Worm (Caenorhabditis elegans) whole organism, young adult: Measurements from ENCODE around the gene F59A7.12.

Source experiments
- C06A6.2 ChIP-seq: fragments of 200-800 bp; sonication (Bioruptor generic); conservative IDR thresholded peaks from 2 replicates; pipeline ENCODE4 v1.3.6; 2022; ENCODE audit warnings: missing genetic modification characterization, missing compliant biosample characterization
- C17E4.6 ChIP-seq: fragments of 200-800 bp; sonication (Bioruptor generic); IDR thresholded peaks from 2 replicates; pipeline ENCODE4 v1.3.6; 2022; ENCODE audit warnings: missing genetic modification reagents, missing genetic modification characterization, missing compliant biosample characterization
- F22D6.2 ChIP-seq: sonication (generic microtip); optimal IDR thresholded peaks from 2 replicates; lab custom pipeline; 2016; ENCODE audit warnings: mild to moderate bottlenecking, missing genetic modification characterization, missing compliant biosample characterization
- F33H1.4 ChIP-seq: fragments of 200-800 bp; sonication (Bioruptor generic); IDR thresholded peaks from 2 replicates; pipeline ENCODE4 v1.3.6; 2022; ENCODE audit warnings: missing genetic modification reagents, missing genetic modification characterization, missing compliant biosample characterization
- F39B2.1 ChIP-seq: fragments of 200-800 bp; sonication (Bioruptor generic); IDR thresholded peaks from 2 replicates; pipeline ENCODE4 v1.3.6; 2022; ENCODE audit warnings: missing genetic modification reagents, missing genetic modification characterization, missing compliant biosample characterization
- F55B11.4 ChIP-seq: sonication (generic microtip); optimal IDR thresholded peaks from 2 replicates; lab custom pipeline; 2016; ENCODE audit warnings: missing compliant biosample characterization, missing genetic modification characterization, borderline replicate concordance; ENCODE audit not compliant: insufficient read depth
- Y53F4B.3 ChIP-seq: fragments of 200-800 bp; sonication (Bioruptor generic); IDR thresholded peaks from 2 replicates; pipeline ENCODE4 v1.3.6; 2022; ENCODE audit warnings: missing genetic modification reagents, missing genetic modification characterization, missing compliant biosample characterization
- Y56A3A.18 ChIP-seq: fragments of 200-800 bp; sonication (Bioruptor generic); IDR thresholded peaks from 2 replicates; pipeline ENCODE4 v1.3.6; 2022; ENCODE audit warnings: missing genetic modification reagents, missing genetic modification characterization, missing compliant biosample characterization
- Y95B8A.8 ChIP-seq: fragments of 200-800 bp; sonication (Bioruptor generic); IDR thresholded peaks from 2 replicates; pipeline ENCODE4 v1.3.6; 2022; ENCODE audit warnings: missing genetic modification reagents, missing genetic modification characterization, missing compliant biosample characterization
- atf-7 ChIP-seq: sonication (generic microtip); optimal IDR thresholded peaks from 2 replicates; lab custom pipeline; 2017; ENCODE audit warnings: mild to moderate bottlenecking, missing genetic modification characterization, missing compliant biosample characterization
- athp-1 ChIP-seq: sonication (generic microtip); optimal IDR thresholded peaks from 2 replicates; lab custom pipeline; 2017; ENCODE audit warnings: mild to moderate bottlenecking, missing genetic modification characterization, missing compliant biosample characterization
- attf-5 ChIP-seq: fragments of 200-800 bp; sonication (Bioruptor generic); optimal IDR thresholded peaks from 2 replicates; lab custom pipeline; 2018; ENCODE audit warnings: mild to moderate bottlenecking, missing genetic modification characterization, missing compliant biosample characterization
- ccch-3 ChIP-seq: fragments of 200-800 bp; sonication (Bioruptor generic); optimal IDR thresholded peaks from 2 replicates; lab custom pipeline; 2018; ENCODE audit warnings: mild to moderate bottlenecking, missing genetic modification characterization, missing compliant biosample characterization
- ceh-27 ChIP-seq: fragments of 200-800 bp; sonication (Bioruptor generic); optimal IDR thresholded peaks from 2 replicates; lab custom pipeline; 2018; ENCODE audit warnings: mild to moderate bottlenecking, missing genetic modification characterization, moderate library complexity, missing compliant biosample characterization
- ceh-58 ChIP-seq: fragments of 200-800 bp; sonication (Bioruptor generic); IDR thresholded peaks from 2 replicates; pipeline ENCODE4 v1.3.6; 2022; ENCODE audit warnings: missing genetic modification characterization, missing compliant biosample characterization
- dox-1 ChIP-seq: fragments of 200-800 bp; sonication (Bioruptor generic); IDR thresholded peaks from 2 replicates; pipeline ENCODE4 v1.3.6; 2022; ENCODE audit warnings: missing genetic modification reagents, missing genetic modification characterization, missing compliant biosample characterization
- ekl-4 ChIP-seq: fragments of 200-800 bp; sonication (Bioruptor generic); IDR thresholded peaks from 2 replicates; pipeline ENCODE4 v1.3.6; 2022; ENCODE audit warnings: missing genetic modification reagents, missing genetic modification characterization, missing compliant biosample characterization
- him-1 ChIP-seq: sonication (generic microtip); optimal IDR thresholded peaks from 2 replicates; lab custom pipeline; 2016; ENCODE audit warnings: missing genotype, missing genetic modification reagents, missing genetic modification characterization, missing compliant biosample characterization
- hlh-12 ChIP-seq: sonication (generic microtip); optimal IDR thresholded peaks from 2 replicates; lab custom pipeline; 2016; ENCODE audit warnings: missing genetic modification characterization, missing compliant biosample characterization
- hlh-26 ChIP-seq: fragments of 200-800 bp; sonication (Bioruptor generic); conservative IDR thresholded peaks from 2 replicates; pipeline ENCODE4 v1.3.6; 2022; ENCODE audit warnings: missing genetic modification reagents, missing genetic modification characterization, missing compliant biosample characterization
- hmg-20 ChIP-seq: fragments of 200-800 bp; sonication (Bioruptor generic); IDR thresholded peaks from 2 replicates; pipeline ENCODE4 v1.3.6; 2022; ENCODE audit warnings: missing genetic modification reagents, missing genetic modification characterization, missing compliant biosample characterization
- lsl-1 ChIP-seq: fragments of 200-800 bp; sonication (Bioruptor generic); optimal IDR thresholded peaks from 2 replicates; lab custom pipeline; 2018; ENCODE audit warnings: mild to moderate bottlenecking, missing genetic modification characterization, moderate library complexity, missing compliant biosample characterization
- madf-10 ChIP-seq: sonication (generic microtip); optimal IDR thresholded peaks from 2 replicates; lab custom pipeline; 2016; ENCODE audit warnings: mild to moderate bottlenecking, missing genetic modification characterization, missing compliant biosample characterization
- madf-3 ChIP-seq: fragments of 200-800 bp; sonication (Bioruptor generic); IDR thresholded peaks from 2 replicates; pipeline ENCODE4 v1.3.6; 2022; ENCODE audit warnings: missing genetic modification reagents, missing genetic modification characterization, missing compliant biosample characterization
- madf-6 ChIP-seq: fragments of 200-800 bp; sonication (Bioruptor generic); IDR thresholded peaks from 2 replicates; pipeline ENCODE4 v1.3.6; 2022; ENCODE audit warnings: missing genetic modification reagents, missing genetic modification characterization, missing compliant biosample characterization
- mes-4 ChIP-seq: sonication (generic microtip); optimal IDR thresholded peaks from 2 replicates; lab custom pipeline; 2016; ENCODE audit warnings: missing genotype, missing genetic modification characterization, missing compliant biosample characterization
- nfya-2 ChIP-seq: fragments of 200-800 bp; sonication (Bioruptor generic); IDR thresholded peaks from 2 replicates; pipeline ENCODE4 v1.3.6; 2022; ENCODE audit warnings: missing genetic modification reagents, missing genetic modification characterization, missing compliant biosample characterization
- nhr-179 ChIP-seq: sonication (generic microtip); optimal IDR thresholded peaks from 2 replicates; lab custom pipeline; 2016; ENCODE audit warnings: mild to moderate bottlenecking, missing genetic modification characterization, missing compliant biosample characterization
- nhr-90 ChIP-seq: sonication (generic microtip); optimal IDR thresholded peaks from 2 replicates; lab custom pipeline; 2016; ENCODE audit warnings: missing genotype, mild to moderate bottlenecking, missing genetic modification characterization, missing compliant biosample characterization
- rpc-1 ChIP-seq, 2 experiments: fragments of 150-350 bp in 1 of 2; sonication (generic microtip) in 1 of 2; optimal IDR thresholded peaks; 2 replicates each; lab custom pipeline; 2014 to 2018; ENCODE audit warnings: missing biosample characterization in 1 of 2, missing genetic modification characterization in 1 of 2, missing genetic modification reagents in 1 of 2, missing genotype in 1 of 2
- sdz-38 ChIP-seq: sonication (generic microtip); optimal IDR thresholded peaks from 2 replicates; lab custom pipeline; 2016; ENCODE audit warnings: missing genotype, missing genetic modification characterization, missing compliant biosample characterization
- snpc-1.1 ChIP-seq: sonication (generic microtip); optimal IDR thresholded peaks from 2 replicates; lab custom pipeline; 2017; ENCODE audit warnings: missing genetic modification characterization, mild to moderate bottlenecking, missing compliant biosample characterization, antibody characterized with exemption, moderate library complexity, missing genotype, missing genetic modification reagents; ENCODE audit not compliant: insufficient read depth
- snpc-4 ChIP-seq, 5 experiments: fragments of 150-350 bp in 1 of 5; sonication (generic microtip) in 4 of 5; optimal IDR thresholded peaks; 2 replicates each; lab custom pipeline; 2014 to 2018; ENCODE audit warnings: missing genetic modification characterization in 5 of 5, missing biosample characterization in 3 of 5, antibody characterized with exemption in 2 of 5, mild to moderate bottlenecking in 2 of 5, missing compliant biosample characterization in 2 of 5, missing genotype in 2 of 5, moderate library complexity in 2 of 5, missing genetic modification reagents in 1 of 5
- somi-1 ChIP-seq: fragments of 200-800 bp; sonication (Bioruptor generic); optimal IDR thresholded peaks from 2 replicates; lab custom pipeline; 2018; ENCODE audit warnings: mild to moderate bottlenecking, missing genetic modification characterization, missing compliant biosample characterization
- ztf-25 ChIP-seq: fragments of 200-800 bp; sonication (Bioruptor generic); IDR thresholded peaks from 2 replicates; pipeline ENCODE4 v1.3.6; 2022; ENCODE audit warnings: missing genetic modification reagents, missing genetic modification characterization, missing compliant biosample characterization
- ztf-6 ChIP-seq: fragments of 200-800 bp; sonication (Bioruptor generic); IDR thresholded peaks from 2 replicates; pipeline ENCODE4 v1.3.6; 2022; ENCODE audit warnings: missing genetic modification reagents, missing genetic modification characterization, missing compliant biosample characterization

Gene F59A7.12

DNA sequence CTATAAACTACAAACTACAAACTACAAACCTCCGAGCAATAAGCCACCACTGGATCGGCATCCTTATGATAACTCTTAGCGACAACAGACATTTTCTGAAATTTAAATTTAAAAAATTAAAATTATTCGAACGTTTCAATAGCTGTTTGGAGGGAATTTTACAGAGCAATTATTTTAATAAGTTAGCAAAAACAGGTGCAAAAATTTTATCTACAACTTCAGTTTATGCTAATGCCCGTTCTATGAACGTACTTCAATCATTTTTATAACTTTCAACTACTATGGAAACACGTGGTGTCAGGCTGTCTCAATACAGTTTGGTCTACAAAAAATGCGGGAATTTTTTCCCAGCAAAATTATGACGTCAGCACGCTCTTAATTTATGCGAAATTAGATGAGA lies 23.5 kb downstream of the F59A7.12 start, which contains the start of gene comt-5:
Gene comt-5 (minus strand): TSS at position 101 of the 400 bp plus-strand sequence.
- TF ChIP-seq nhr-90: no peak
- TF ChIP-seq snpc-1.1 (tag; lab: Kevin White, UChicago): no peak
- TF ChIP-seq lsl-1 (GFP tag; lab: Kevin White, UChicago): no peak
- TF ChIP-seq him-1 (tag; lab: Kevin White, UChicago): no peak
- TF ChIP-seq somi-1 (GFP tag; lab: Kevin White, UChicago): no peak
- TF ChIP-seq snpc-4 (GFP tag; optimal IDR thresholded peaks at IDR 0.05; lab: Kevin White, UChicago): no peak
- no peak for TF ChIP-seq snpc-4 (tag; optimal IDR thresholded peaks at IDR 0.05; lab: Kevin White, UChicago)
- TF ChIP-seq ceh-58: no peak
- no peak for TF ChIP-seq nfya-2 (GFP tag; lab: Robert Waterston, UW)
- no peak for TF ChIP-seq mes-4 (tag; lab: Kevin White, UChicago)
- TF ChIP-seq ztf-25 (GFP tag; lab: Robert Waterston, UW): no peak
- TF ChIP-seq attf-5: no peak
- TF ChIP-seq madf-6: no peak
- no peak for TF ChIP-seq ztf-6 (GFP tag; lab: Robert Waterston, UW)
- no peak for TF ChIP-seq hlh-26 (GFP tag; lab: Robert Waterston, UW)
- no peak for TF ChIP-seq F55B11.4 (tag; lab: Kevin White, UChicago)
- no peak for TF ChIP-seq dox-1
- no peak for TF ChIP-seq hlh-12 (tag; lab: Kevin White, UChicago)
- no peak for TF ChIP-seq Y53F4B.3 (GFP tag; lab: Robert Waterston, UW)
- no peak for TF ChIP-seq Y56A3A.18 (GFP tag; lab: Robert Waterston, UW)
- TF ChIP-seq athp-1 (tag; lab: Kevin White, UChicago): no peak

DNA sequence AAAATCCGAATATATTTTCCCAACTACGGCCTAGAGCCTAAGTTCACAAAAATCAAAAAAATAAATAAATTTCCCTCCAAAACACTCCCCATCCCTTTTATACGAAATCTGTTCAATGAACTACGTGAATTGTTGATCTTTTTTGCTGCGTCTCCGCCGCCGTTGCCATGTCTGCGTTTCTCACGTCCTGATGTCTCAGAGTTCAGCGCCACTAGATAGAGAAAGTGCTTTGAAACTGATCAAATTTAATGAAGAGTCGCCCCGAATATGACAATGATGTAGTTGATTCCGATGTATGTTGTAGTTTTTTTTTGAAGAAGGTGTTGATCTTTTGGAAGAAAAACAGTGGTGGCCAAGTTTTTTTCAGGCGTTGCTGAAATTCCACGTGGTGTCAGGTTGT lies 24.3 kb downstream of the F59A7.12 start:
- TF ChIP-seq ccch-3 (no peak), C06A6.2 (GFP tag; lab: Robert Waterston, UW) (no peak), madf-10 (tag; lab: Kevin White, UChicago) (no peak), Y95B8A.8 (GFP tag; lab: Robert Waterston, UW) (no peak), F33H1.4 (GFP tag; lab: Robert Waterston, UW) (no peak), madf-3 (GFP tag; lab: Robert Waterston, UW) (no peak), attf-5 (no peak), C17E4.6 (GFP tag; lab: Robert Waterston, UW) (no peak), ceh-27 (GFP tag; lab: Kevin White, UChicago) (no peak), ekl-4 (no peak), sdz-38 (tag; lab: Kevin White, UChicago) (no peak), F39B2.1 (GFP tag; lab: Robert Waterston, UW) (no peak), atf-7 (no peak), F22D6.2 (tag; lab: Kevin White, UChicago) (no peak), rpc-1 (optimal IDR thresholded peaks at IDR 0.05; lab: Kevin White, UChicago) (no peak), rpc-1 (tag; optimal IDR thresholded peaks at IDR 0.05; lab: Kevin White, UChicago) (no peak), nhr-179 (no peak), F55B11.4 (tag; lab: Kevin White, UChicago) (no peak), hmg-20 (GFP tag; lab: Robert Waterston, UW) (no peak)
